Fruit fly (Drosophila melanogaster): ENCODE results near the gene CG42870.
"Not testable (repeated sequence)": the region's sequence is repeated elsewhere in the genome, so short reads cannot be mapped to it uniquely, and the experiment has no call there.

Gene CG42870

dm6 chr3R:21748954-21749920 lies 12.1 kb upstream of the CG42870 start, which contains the start of gene CG31233:
CG31233 (plus strand) TSS chr3R:21749853.
- TF ChIP-seq Myc (optimal IDR thresholded peaks at IDR 0.05) = no peak

dm6 chr3R:21745887-21746286 lies 8.7 kb upstream of the CG42870 start:
- TF ChIP-seq ttk (optimal IDR thresholded peaks at IDR 0.05) = no peak
- TF ChIP-seq h (optimal IDR thresholded peaks at IDR 0.05) = no peak
- no peak for TF ChIP-seq Sin3A (optimal IDR thresholded peaks at IDR 0.05)
- no peak for TF ChIP-seq insv (optimal IDR thresholded peaks at IDR 0.05)
- TF ChIP-seq psq (optimal IDR thresholded peaks at IDR 0.05) = no peak
- TF ChIP-seq Myc (optimal IDR thresholded peaks at IDR 0.05) = no peak

- TF ChIP-seq psq (optimal IDR thresholded peaks at IDR 0.05) = no peak
- TF ChIP-seq Myc (optimal IDR thresholded peaks at IDR 0.05) = no peak
- TF ChIP-seq ttk (optimal IDR thresholded peaks at IDR 0.05) = no peak
- no peak for TF ChIP-seq insv (optimal IDR thresholded peaks at IDR 0.05)
- no peak for TF ChIP-seq Sin3A (optimal IDR thresholded peaks at IDR 0.05)
- TF ChIP-seq h (optimal IDR thresholded peaks at IDR 0.05) = no peak
Observed at dm6 chr3R:21744988-21745387, 7.8 kb upstream of the CG42870 start, which contains the start of gene CG31343. CG31343 (plus strand) TSS chr3R:21745266.

- TF ChIP-seq ttk (optimal IDR thresholded peaks at IDR 0.05) = no peak
- no peak for TF ChIP-seq Sin3A (optimal IDR thresholded peaks at IDR 0.05)
- no peak for TF ChIP-seq insv (optimal IDR thresholded peaks at IDR 0.05)
- TF ChIP-seq Myc (optimal IDR thresholded peaks at IDR 0.05) = no peak
- TF ChIP-seq psq (optimal IDR thresholded peaks at IDR 0.05) = no peak
- no peak for TF ChIP-seq h (optimal IDR thresholded peaks at IDR 0.05)
Observed at dm6 chr3R:21740766-21741350, 3.7 kb upstream of the CG42870 start.

- TF ChIP-seq insv (optimal IDR thresholded peaks at IDR 0.05) (no peak), psq (optimal IDR thresholded peaks at IDR 0.05) (no peak), Sin3A (optimal IDR thresholded peaks at IDR 0.05) (no peak), h (optimal IDR thresholded peaks at IDR 0.05) (no peak), ttk (optimal IDR thresholded peaks at IDR 0.05) (no peak), Myc (optimal IDR thresholded peaks at IDR 0.05) (no peak)
Observed at dm6 chr3R:21739750-21740319, 2.7 kb upstream of the CG42870 start, which contains the start of gene CG5849. CG5849 (plus strand) TSS chr3R:21740105.

- TF ChIP-seq Sin3A (optimal IDR thresholded peaks at IDR 0.05) (no peak), psq (optimal IDR thresholded peaks at IDR 0.05) (no peak), h (optimal IDR thresholded peaks at IDR 0.05) (no peak), Myc (optimal IDR thresholded peaks at IDR 0.05) (no peak), insv (optimal IDR thresholded peaks at IDR 0.05) (no peak), ttk (optimal IDR thresholded peaks at IDR 0.05) (no peak)
Observed at dm6 chr3R:21739010-21739409, 1.8 kb upstream of the CG42870 start, which contains the start of gene CG34034. CG34034 (minus strand) TSS chr3R:21739110.

dm6 chr3R:21736749-21737148 lies 415 bp downstream of the CG42870 start, which contains the start of gene CG42869:
CG42869 (minus strand) TSS chr3R:21736849.
- TF ChIP-seq h (optimal IDR thresholded peaks at IDR 0.05) = no peak
- no peak for TF ChIP-seq Sin3A (optimal IDR thresholded peaks at IDR 0.05)
- no peak for TF ChIP-seq ttk (optimal IDR thresholded peaks at IDR 0.05)
- no peak for TF ChIP-seq insv (optimal IDR thresholded peaks at IDR 0.05)
- no peak for TF ChIP-seq Myc (optimal IDR thresholded peaks at IDR 0.05)
- no peak for TF ChIP-seq psq (optimal IDR thresholded peaks at IDR 0.05)

- not testable (repeated sequence) for TF ChIP-seq h, Sin3A, insv (optimal IDR thresholded peaks at IDR 0.05)
Observed at dm6 chr3R:21736196-21736595, 968 bp downstream of the CG42870 start, which contains the start of gene Sfp93F. Sfp93F (minus strand) TSS chr3R:21736296.

- TF ChIP-seq Sin3A (optimal IDR thresholded peaks at IDR 0.05) (no peak), Myc (optimal IDR thresholded peaks at IDR 0.05) (no peak), psq (optimal IDR thresholded peaks at IDR 0.05) (no peak), insv (optimal IDR thresholded peaks at IDR 0.05) (no peak), h (optimal IDR thresholded peaks at IDR 0.05) (no peak), ttk (optimal IDR thresholded peaks at IDR 0.05) (no peak)
Observed at dm6 chr3R:21732901-21733300, 4.3 kb downstream of the CG42870 start.

dm6 chr3R:21731682-21732081 lies 5.5 kb downstream of the CG42870 start:
- no peak for TF ChIP-seq h (optimal IDR thresholded peaks at IDR 0.05)
- TF ChIP-seq Myc (optimal IDR thresholded peaks at IDR 0.05) = no peak
- TF ChIP-seq Sin3A (optimal IDR thresholded peaks at IDR 0.05) = no peak
- no peak for TF ChIP-seq psq (optimal IDR thresholded peaks at IDR 0.05)
- TF ChIP-seq insv (optimal IDR thresholded peaks at IDR 0.05) = no peak
- TF ChIP-seq ttk (optimal IDR thresholded peaks at IDR 0.05) = no peak

dm6 chr3R:21730955-21731354 lies 6.2 kb downstream of the CG42870 start:
- TF ChIP-seq Sin3A (optimal IDR thresholded peaks at IDR 0.05) (no peak), Myc (optimal IDR thresholded peaks at IDR 0.05) (no peak), h (optimal IDR thresholded peaks at IDR 0.05) (no peak), psq (optimal IDR thresholded peaks at IDR 0.05) (no peak), insv (optimal IDR thresholded peaks at IDR 0.05) (no peak), ttk (optimal IDR thresholded peaks at IDR 0.05) (no peak)

- TF ChIP-seq Sin3A (optimal IDR thresholded peaks at IDR 0.05) = no peak
- TF ChIP-seq psq (optimal IDR thresholded peaks at IDR 0.05) = no peak
- no peak for TF ChIP-seq h (optimal IDR thresholded peaks at IDR 0.05)
- no peak for TF ChIP-seq insv (optimal IDR thresholded peaks at IDR 0.05)
- no peak for TF ChIP-seq Myc (optimal IDR thresholded peaks at IDR 0.05)
Observed at dm6 chr3R:21726593-21726992, 10.6 kb downstream of the CG42870 start.
